Fruit fly (Drosophila melanogaster): Measurements from ENCODE around the gene CG15545.

CG15545 gene

DNA sequence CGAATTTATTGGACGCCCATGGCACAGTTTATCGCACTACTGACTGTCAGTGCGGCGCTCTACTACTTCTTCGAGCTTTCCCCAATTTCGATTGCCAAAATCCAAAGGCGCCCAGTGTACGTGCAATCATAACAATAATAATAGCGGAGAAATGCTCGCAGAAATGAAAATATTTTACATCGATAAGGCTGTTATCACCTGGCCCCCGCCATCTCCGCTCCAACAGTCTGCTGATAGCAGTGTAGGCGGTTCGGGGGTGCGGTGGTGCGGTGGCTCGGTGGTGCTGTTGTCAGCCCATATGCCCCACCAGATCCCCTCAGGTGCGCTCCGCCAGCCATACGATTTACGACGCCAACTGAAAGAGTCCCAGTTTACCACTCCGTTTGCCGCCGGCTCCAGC lies 43.1 kb upstream of the CG15545 start (continued):
- TF ChIP-seq CG15269 (tag; optimal IDR thresholded peaks at IDR 0.05) (no peak), unc-4 (GFP tag; IDR thresholded peaks at IDR 0.05; ENCODE audit: partially characterized antibody) (no peak), CG33557 (GFP tag; optimal IDR thresholded peaks at IDR 0.05) (no peak), Jarid2 (GFP tag; optimal IDR thresholded peaks at IDR 0.05) (peak; percentile 17), CG30020 (tag; optimal IDR thresholded peaks at IDR 0.05) (no peak), Mes4 (GFP tag; optimal IDR thresholded peaks at IDR 0.05) (no peak), D19B (GFP tag; optimal IDR thresholded peaks at IDR 0.05) (no peak), CG30403 (GFP tag; optimal IDR thresholded peaks at IDR 0.05) (no peak), jing (GFP tag; optimal IDR thresholded peaks at IDR 0.05) (no peak), slp2 (GFP tag; optimal IDR thresholded peaks at IDR 0.05) (no peak), ssp (GFP tag; IDR thresholded peaks at IDR 0.05) (no peak), otp (GFP tag; IDR thresholded peaks at IDR 0.05) (no peak), nom (GFP tag; optimal IDR thresholded peaks at IDR 0.05) (no peak), kay (GFP tag; optimal IDR thresholded peaks at IDR 0.05) (no peak), her (GFP tag; optimal IDR thresholded peaks at IDR 0.05) (no peak), CG4424 (GFP tag; optimal IDR thresholded peaks at IDR 0.05) (no peak), CG43689 (GFP tag; IDR thresholded peaks at IDR 0.05) (no peak), odd (GFP tag; optimal IDR thresholded peaks at IDR 0.05) (no peak), CG13123 (GFP tag; optimal IDR thresholded peaks at IDR 0.05) (no peak), CG9797 (GFP tag; optimal IDR thresholded peaks at IDR 0.05) (no peak), Hr3 (GFP tag; optimal IDR thresholded peaks at IDR 0.05) (no peak), CG3281 (GFP tag; optimal IDR thresholded peaks at IDR 0.05) (peak; percentile 26), CG9215 (GFP tag; IDR thresholded peaks at IDR 0.05) (no peak), sim (GFP tag; IDR thresholded peaks at IDR 0.05) (no peak), row (GFP tag; IDR thresholded peaks at IDR 0.05) (no peak), ac (GFP tag; optimal IDR thresholded peaks at IDR 0.05) (no peak), sc (optimal IDR thresholded peaks at IDR 0.05) (no peak), sc (GFP tag; optimal IDR thresholded peaks at IDR 0.05) (no peak), sima (GFP tag; optimal IDR thresholded peaks at IDR 0.05) (no peak), CG31441 (GFP tag; IDR thresholded peaks at IDR 0.05) (no peak), Lim3 (GFP tag; IDR thresholded peaks at IDR 0.05) (no peak), CG33213 (GFP tag; optimal IDR thresholded peaks at IDR 0.05) (no peak), D (optimal IDR thresholded peaks at IDR 0.05) (no peak), D (GFP tag; optimal IDR thresholded peaks at IDR 0.05) (no peak), ci (GFP tag; IDR thresholded peaks at IDR 0.05) (0 out of 3 replicates have a peak, but pooled peaks have one; percentile 23), HmgD (GFP tag; optimal IDR thresholded peaks at IDR 0.05) (no peak), oc (tag; optimal IDR thresholded peaks at IDR 0.05) (no peak), bowl (GFP tag; IDR thresholded peaks at IDR 0.05) (no peak), E2f2 (GFP tag; IDR thresholded peaks at IDR 0.05) (no peak), CG2129 (GFP tag; IDR thresholded peaks at IDR 0.05; ENCODE audit: partially characterized antibody) (no peak), knrl (GFP tag; IDR thresholded peaks at IDR 0.05; ENCODE audit: partially characterized antibody) (no peak), Dad (GFP tag; optimal IDR thresholded peaks at IDR 0.05) (no peak), GATAe (GFP tag; conservative IDR thresholded peaks at IDR 0.05) (peak; percentile 98), Chrac-16 (GFP tag; optimal IDR thresholded peaks at IDR 0.05) (no peak), onecut (GFP tag; IDR thresholded peaks at IDR 0.05) (no peak), CG2678 (tag; optimal IDR thresholded peaks at IDR 0.05) (peak; percentile 25), tgo (GFP tag; IDR thresholded peaks at IDR 0.05) (no peak), CG5245 (GFP tag; optimal IDR thresholded peaks at IDR 0.05) (no peak), CG14965 (GFP tag; optimal IDR thresholded peaks at IDR 0.05; ENCODE audit: borderline replicate concordance) (no peak)
